Fruit fly (Drosophila melanogaster): ENCODE measurements around the gene Rbcn-3A.

Gene Rbcn-3A

dm6 chrX:6295129-6295539, 39.8 kb upstream of the Rbcn-3A start, which contains the start of the genes CG15891 and CG3815 (continued):
- no peak for TF ChIP-seq CG17385 (GFP tag; optimal IDR thresholded peaks at IDR 0.05)
- no peak for TF ChIP-seq CG3065 (GFP tag; optimal IDR thresholded peaks at IDR 0.05)
- TF ChIP-seq hb (GFP tag; IDR thresholded peaks at IDR 0.05; ENCODE audit: partially characterized antibody) = no peak
- TF ChIP-seq Camta (GFP tag; optimal IDR thresholded peaks at IDR 0.05) = peak; percentile 33
- TF ChIP-seq CG6175 (GFP tag; IDR thresholded peaks at IDR 0.05) = no peak
- TF ChIP-seq lola (GFP tag; optimal IDR thresholded peaks at IDR 0.05) = peak in 1 of 3 experiments; percentile 56
- TF ChIP-seq CG10274 (GFP tag; optimal IDR thresholded peaks at IDR 0.05) = no peak
- 0 out of 3 replicates have a peak, but pooled peaks have one; percentile 27 for TF ChIP-seq ken (GFP tag; IDR thresholded peaks at IDR 0.05)
- TF ChIP-seq gem (tag; optimal IDR thresholded peaks at IDR 0.05) = no peak
- TF ChIP-seq Nf-YA (GFP tag; IDR thresholded peaks at IDR 0.05) = no peak
- peak; percentile 53 for TF ChIP-seq Atf3 (GFP tag; optimal IDR thresholded peaks at IDR 0.05)
- peak; percentile 93 for TF ChIP-seq ewg (GFP tag; optimal IDR thresholded peaks at IDR 0.05)
- TF ChIP-seq CG9727 (GFP tag; optimal IDR thresholded peaks at IDR 0.05) = peak; percentile 52
- 0 out of 2 replicates have a peak, but pooled peaks have one; percentile 40 for TF ChIP-seq klu (GFP tag; IDR thresholded peaks at IDR 0.05)
- TF ChIP-seq sd (tag; optimal IDR thresholded peaks at IDR 0.05) = no peak
- TF ChIP-seq Rfx (GFP tag; IDR thresholded peaks at IDR 0.05) = peak; percentile 76
- TF ChIP-seq CG10209 (GFP tag; optimal IDR thresholded peaks at IDR 0.05) = no peak
- peak; percentile 22 for TF ChIP-seq Antp (GFP tag; optimal IDR thresholded peaks at IDR 0.05)
- TF ChIP-seq CG6791 (GFP tag; IDR thresholded peaks at IDR 0.05; ENCODE audit: partially characterized antibody) = 0 out of 3 replicates have a peak, but pooled peaks have one; percentile 39
- TF ChIP-seq sna (GFP tag; IDR thresholded peaks at IDR 0.05; ENCODE audit: partially characterized antibody) = no peak
- peak; percentile 30 for TF ChIP-seq Dad (GFP tag; optimal IDR thresholded peaks at IDR 0.05)
- peak; percentile 59; the same call in 1 of the 2 replicates for TF ChIP-seq unc-4 (GFP tag; IDR thresholded peaks at IDR 0.05; ENCODE audit: partially characterized antibody)
- TF ChIP-seq inv (GFP tag; IDR thresholded peaks at IDR 0.05; ENCODE audit: partially characterized antibody) = peak; percentile 23; the same call in 1 of the 2 replicates
- TF ChIP-seq zfh2 (GFP tag; optimal IDR thresholded peaks at IDR 0.05) = peak; percentile 72
- TF ChIP-seq Fer2 (tag; optimal IDR thresholded peaks at IDR 0.05) = peak; percentile 41
- TF ChIP-seq CG3838 (GFP tag; optimal IDR thresholded peaks at IDR 0.05) = no peak
- TF ChIP-seq CG4404 (GFP tag; IDR thresholded peaks at IDR 0.05) = peak; percentile 54; the same call in 1 of the 2 replicates
- no peak for TF ChIP-seq CG2199 (GFP tag; IDR thresholded peaks at IDR 0.05)
- TF ChIP-seq vvl (GFP tag; IDR thresholded peaks at IDR 0.05) = peak; percentile 32; the same call in 1 of the 2 replicates
- TF ChIP-seq CG32532 (GFP tag; IDR thresholded peaks at IDR 0.05) = peak; percentile 71
- TF ChIP-seq Bteb2 (GFP tag; optimal IDR thresholded peaks at IDR 0.05) = peak; percentile 19
- peak; percentile 89 for TF ChIP-seq Sin3A (optimal IDR thresholded peaks at IDR 0.05)
- TF ChIP-seq CG3847 (GFP tag; IDR thresholded peaks at IDR 0.05) = peak; percentile 82
- no peak for TF ChIP-seq sim (GFP tag; IDR thresholded peaks at IDR 0.05)
- TF ChIP-seq peb (GFP tag; IDR thresholded peaks at IDR 0.05) = no peak
- peak; percentile 25 for TF ChIP-seq CG17359 (tag; optimal IDR thresholded peaks at IDR 0.05)
- peak; percentile 48 to 53 for TF ChIP-seq dpn (GFP tag; optimal IDR thresholded peaks at IDR 0.05)
- TF ChIP-seq zfh1 (GFP tag; IDR thresholded peaks at IDR 0.05) = peak; percentile 32; the same call in 1 of the 3 replicates
- no peak for TF ChIP-seq zen2 (GFP tag; IDR thresholded peaks at IDR 0.05; ENCODE audit: partially characterized antibody)
- TF ChIP-seq caup (GFP tag; optimal IDR thresholded peaks at IDR 0.05; ENCODE audit: severe bottlenecking) = no peak
- TF ChIP-seq CG9215 (GFP tag; IDR thresholded peaks at IDR 0.05) = peak; percentile 68
- TF ChIP-seq gsb-n (tag; optimal IDR thresholded peaks at IDR 0.05) = no peak
- no peak for TF ChIP-seq CG9876 (GFP tag; optimal IDR thresholded peaks at IDR 0.05)
- no peak for TF ChIP-seq prd (optimal IDR thresholded peaks at IDR 0.05)
- TF ChIP-seq prd (GFP tag; IDR thresholded peaks at IDR 0.05) = peak; percentile 71
- TF ChIP-seq CG33557 (GFP tag; optimal IDR thresholded peaks at IDR 0.05) = peak; percentile 61
- no peak for TF ChIP-seq CG1233 (GFP tag; optimal IDR thresholded peaks at IDR 0.05)
- peak; percentile 40 for TF ChIP-seq jumu (GFP tag; optimal IDR thresholded peaks at IDR 0.05)
- TF ChIP-seq p53 (GFP tag; optimal IDR thresholded peaks at IDR 0.05) = peak; percentile 33
- peak; percentile 66 for TF ChIP-seq grn (GFP tag; optimal IDR thresholded peaks at IDR 0.05)
- 0 out of 2 replicates have a peak, but pooled peaks have one; percentile 12 for TF ChIP-seq E2f1 (GFP tag; IDR thresholded peaks at IDR 0.05)
